Fruit fly (Drosophila melanogaster): ENCODE data around the gene CG18259.
A peak's percentile ranks its signal among the peaks of the same experiment; 100 is the strongest.

The CG18259 gene

DNA sequence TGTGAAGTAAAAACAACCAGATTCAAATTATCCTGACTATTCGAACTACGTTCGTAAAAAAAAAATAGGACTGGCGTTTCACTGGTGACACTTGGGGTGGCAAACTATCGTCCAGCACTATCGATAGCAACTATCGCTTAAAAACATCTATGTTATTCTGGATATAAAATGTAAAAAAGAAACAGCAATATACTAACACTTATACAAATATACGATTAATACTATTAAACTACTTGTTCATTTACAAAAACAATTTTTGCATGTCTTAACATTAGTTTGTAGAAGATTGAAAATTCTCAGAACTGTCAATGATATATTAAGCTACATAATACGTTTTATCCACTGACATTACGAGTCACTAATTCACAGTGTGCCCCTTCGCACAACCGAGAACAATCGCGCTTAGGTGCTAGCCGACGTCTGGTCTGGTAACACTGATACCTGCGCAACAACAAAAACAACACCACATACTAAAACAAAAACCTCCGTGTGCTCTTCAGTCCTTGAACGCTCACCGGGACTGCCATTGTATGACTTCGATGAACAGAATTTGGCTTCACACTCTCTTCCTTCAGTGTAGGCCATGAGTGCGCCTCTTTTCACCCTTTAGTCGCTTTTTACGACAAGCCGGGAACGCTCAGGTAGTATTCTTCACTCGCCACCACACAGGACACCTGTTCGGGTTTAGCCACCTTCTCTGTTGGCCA lies at the start of gene CG18259:
TSS of gene CG18259 (minus strand) at position 78 of the 707 bp plus-strand sequence.
- TF ChIP-seq CTCF (optimal IDR thresholded peaks at IDR 0.05): no peak
- no peak for TF ChIP-seq CG8478 (optimal IDR thresholded peaks at IDR 0.05)

dm6 chrX:18832371-18832852 lies 49.1 kb upstream of the CG18259 start, which contains the start of gene Pvf1:
TSS of gene Pvf1 (plus strand) at chrX:18832682.
- no peak for TF ChIP-seq CTCF (optimal IDR thresholded peaks at IDR 0.05)

- TF ChIP-seq CG8478 (optimal IDR thresholded peaks at IDR 0.05): no peak
- TF ChIP-seq CTCF (optimal IDR thresholded peaks at IDR 0.05): no peak
Observed at dm6 chrX:18830396-18830795, 47.1 kb upstream of the CG18259 start, which contains the start of gene CG7101. TSS of gene CG7101 (plus strand) at chrX:18830591.

- TF ChIP-seq CG8478 (optimal IDR thresholded peaks at IDR 0.05) (no peak), CTCF (optimal IDR thresholded peaks at IDR 0.05) (no peak)
Observed at dm6 chrX:18814944-18815343, 31.6 kb upstream of the CG18259 start.

DNA sequence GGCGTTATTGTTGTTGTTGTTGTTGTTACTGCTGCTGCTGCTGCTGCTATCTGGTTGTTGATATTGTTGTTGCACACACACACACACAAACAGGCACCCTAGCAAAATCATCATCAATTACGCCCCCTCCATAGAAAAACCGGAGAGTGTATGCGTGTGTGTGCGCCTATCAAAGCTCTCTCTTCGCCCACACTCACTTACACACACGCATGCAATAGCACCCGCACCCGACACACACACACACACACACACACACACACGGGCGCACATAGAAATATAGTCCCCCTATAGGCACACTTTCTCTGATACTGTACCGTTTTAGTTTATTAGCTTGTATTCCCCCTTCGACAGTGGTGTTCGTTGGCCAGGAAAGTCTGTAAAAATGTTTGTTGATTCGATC lies 31.1 kb upstream of the CG18259 start:
- TF ChIP-seq CTCF (optimal IDR thresholded peaks at IDR 0.05) (no peak), CG8478 (optimal IDR thresholded peaks at IDR 0.05) (no peak)

- TF ChIP-seq CTCF (optimal IDR thresholded peaks at IDR 0.05) (no peak), CG8478 (optimal IDR thresholded peaks at IDR 0.05) (no peak)
Observed at dm6 chrX:18813049-18813448, 29.8 kb upstream of the CG18259 start, which contains the start of gene CG42450. TSS of gene CG42450 (plus strand) at chrX:18813297.

DNA sequence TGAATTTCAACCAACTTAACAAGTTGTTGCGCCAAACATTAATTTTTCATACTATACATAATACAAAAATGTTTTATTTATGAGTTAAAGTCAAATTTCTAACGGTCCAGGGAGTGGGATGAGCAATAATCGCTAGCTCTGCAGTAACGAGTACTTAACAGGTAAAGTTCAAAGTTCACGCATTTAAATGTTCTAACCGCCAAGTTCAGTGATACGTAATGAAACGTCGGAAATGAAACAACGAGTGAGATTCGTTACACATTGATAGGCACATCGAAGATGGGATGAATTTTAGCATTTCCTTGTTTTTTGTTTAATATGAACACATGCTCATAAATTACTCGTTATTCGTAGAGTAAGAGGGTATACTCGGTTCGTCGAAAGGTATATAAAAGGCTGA lies 28.8 kb upstream of the CG18259 start:
- TF ChIP-seq CTCF (optimal IDR thresholded peaks at IDR 0.05): no peak

DNA sequence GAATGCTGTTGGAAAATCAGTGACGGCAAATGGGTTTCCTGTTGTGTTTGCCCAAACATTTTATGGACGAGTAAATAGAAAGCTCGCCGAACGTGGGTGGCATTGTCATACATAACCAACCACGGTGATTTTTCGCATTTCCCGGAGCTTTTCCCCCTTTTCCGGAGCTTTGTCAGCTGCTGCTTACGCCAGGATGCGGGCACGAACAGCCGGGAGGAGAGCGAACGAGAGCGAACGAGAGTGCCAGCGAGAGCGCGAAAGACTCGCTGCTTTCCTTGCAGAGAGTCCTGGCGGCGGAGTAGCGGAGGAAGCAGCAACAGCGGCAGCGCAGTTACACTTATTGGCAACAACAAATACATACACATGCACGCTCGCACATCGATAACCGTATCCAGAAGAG lies 23.1 kb upstream of the CG18259 start, which contains the start of gene CG7058:
TSS of gene CG7058 (plus strand) at position 330 of the 400 bp plus-strand sequence.
- TF ChIP-seq CG8478 (optimal IDR thresholded peaks at IDR 0.05): no peak
- TF ChIP-seq CTCF (optimal IDR thresholded peaks at IDR 0.05): no peak

dm6 chrX:18805036-18805435 lies 21.7 kb upstream of the CG18259 start:
- TF ChIP-seq CG8478 (optimal IDR thresholded peaks at IDR 0.05) (no peak), CTCF (optimal IDR thresholded peaks at IDR 0.05) (peak; percentile 53 to 58)

DNA sequence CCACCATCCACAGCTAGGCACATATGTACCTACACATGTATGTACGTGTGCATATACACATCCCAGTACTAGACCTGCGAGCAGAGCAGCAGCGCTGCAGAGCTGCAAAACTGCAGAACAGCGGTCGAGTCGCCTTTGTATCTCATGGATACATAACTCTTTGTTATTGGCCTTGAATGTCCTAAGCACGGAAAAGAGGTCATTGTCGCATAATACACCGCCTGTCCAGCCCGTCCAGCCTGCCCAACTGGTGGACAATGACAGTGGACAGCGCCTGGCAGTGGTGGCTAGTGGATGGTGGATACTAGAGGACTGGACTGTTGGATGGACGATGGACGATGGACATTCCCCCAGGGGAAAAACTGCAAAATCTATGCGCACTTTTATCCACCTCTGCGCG lies 18.0 kb upstream of the CG18259 start:
- TF ChIP-seq CG8478 (optimal IDR thresholded peaks at IDR 0.05): no peak
- no peak for TF ChIP-seq CTCF (optimal IDR thresholded peaks at IDR 0.05)

DNA sequence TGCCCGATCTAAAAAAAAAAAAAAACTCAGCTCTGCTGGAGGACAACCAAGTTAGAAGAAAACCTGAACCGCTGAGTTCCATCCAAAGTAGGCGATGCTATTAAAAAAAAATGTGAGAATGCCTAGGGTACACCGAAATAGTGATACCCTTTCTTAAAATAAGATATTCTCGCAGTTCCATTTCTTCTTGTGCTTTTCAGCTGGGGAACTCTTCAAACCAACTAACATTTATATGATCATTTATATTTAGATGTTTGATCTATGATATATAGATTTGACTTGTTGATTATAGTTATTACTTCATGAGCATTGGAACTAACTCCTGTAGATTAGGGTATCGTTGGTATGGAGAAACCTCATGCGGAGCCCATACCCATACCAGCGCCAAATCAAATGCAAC lies 16.9 kb upstream of the CG18259 start:
- TF ChIP-seq CG8478 (optimal IDR thresholded peaks at IDR 0.05): no peak
- no peak for TF ChIP-seq CTCF (optimal IDR thresholded peaks at IDR 0.05)

DNA sequence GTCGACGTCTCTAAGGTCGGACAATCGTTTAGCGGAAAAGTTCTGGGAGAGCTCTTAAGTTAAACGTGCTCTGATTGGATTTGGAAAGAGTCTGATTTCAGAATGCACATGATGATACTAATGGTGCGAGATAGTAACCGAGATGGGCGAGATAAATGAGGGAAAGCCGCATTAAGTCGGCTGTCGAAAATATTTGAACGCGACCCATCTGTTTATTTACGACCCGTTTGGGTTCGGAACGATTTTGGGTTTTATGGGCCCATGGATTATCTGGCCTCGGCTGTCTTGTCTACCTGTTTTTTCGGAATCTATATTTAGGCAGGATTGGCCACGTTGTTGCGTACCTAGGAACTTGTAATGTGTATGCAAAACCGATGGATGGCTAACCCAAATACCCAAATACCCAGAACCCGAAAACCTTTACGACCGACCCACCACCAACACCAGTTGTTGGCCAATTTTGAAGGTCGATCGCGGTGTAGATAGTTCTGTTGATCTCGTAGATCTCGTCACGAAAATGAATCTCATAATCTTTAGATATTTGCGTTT lies 16.1 kb upstream of the CG18259 start:
- no peak for TF ChIP-seq CG8478 (optimal IDR thresholded peaks at IDR 0.05)
- TF ChIP-seq CTCF (optimal IDR thresholded peaks at IDR 0.05): no peak

DNA sequence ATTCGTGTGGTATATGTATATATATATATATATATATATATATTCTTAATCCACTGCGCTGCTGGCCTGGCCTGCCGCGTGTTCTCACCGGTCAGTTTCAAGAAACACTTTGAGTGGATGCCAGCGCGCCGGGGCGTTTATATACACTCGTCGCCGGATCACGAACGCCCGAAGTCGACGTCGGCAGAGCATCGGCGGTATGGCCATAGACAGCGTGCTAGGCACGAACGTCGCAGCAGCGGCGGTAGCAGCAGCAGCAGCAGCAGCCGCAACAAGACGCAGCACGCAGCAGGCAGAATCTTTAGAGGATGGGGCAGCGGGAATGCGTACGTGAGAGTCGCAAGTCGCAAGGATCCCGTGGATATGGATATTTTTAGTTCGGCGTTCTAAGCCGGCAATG lies 14.3 kb upstream of the CG18259 start, which contains the start of gene bnb:
TSS of gene bnb (minus strand) at position 121 of the 400 bp plus-strand sequence.
- TF ChIP-seq CTCF (optimal IDR thresholded peaks at IDR 0.05) (no peak), CG8478 (optimal IDR thresholded peaks at IDR 0.05) (no peak)

dm6 chrX:18791368-18791767 lies 8.1 kb upstream of the CG18259 start, which contains the start of gene Atg101:
TSS of gene Atg101 (plus strand) at chrX:18791668.
- TF ChIP-seq CTCF (optimal IDR thresholded peaks at IDR 0.05) (no peak), CG8478 (optimal IDR thresholded peaks at IDR 0.05) (no peak)

DNA sequence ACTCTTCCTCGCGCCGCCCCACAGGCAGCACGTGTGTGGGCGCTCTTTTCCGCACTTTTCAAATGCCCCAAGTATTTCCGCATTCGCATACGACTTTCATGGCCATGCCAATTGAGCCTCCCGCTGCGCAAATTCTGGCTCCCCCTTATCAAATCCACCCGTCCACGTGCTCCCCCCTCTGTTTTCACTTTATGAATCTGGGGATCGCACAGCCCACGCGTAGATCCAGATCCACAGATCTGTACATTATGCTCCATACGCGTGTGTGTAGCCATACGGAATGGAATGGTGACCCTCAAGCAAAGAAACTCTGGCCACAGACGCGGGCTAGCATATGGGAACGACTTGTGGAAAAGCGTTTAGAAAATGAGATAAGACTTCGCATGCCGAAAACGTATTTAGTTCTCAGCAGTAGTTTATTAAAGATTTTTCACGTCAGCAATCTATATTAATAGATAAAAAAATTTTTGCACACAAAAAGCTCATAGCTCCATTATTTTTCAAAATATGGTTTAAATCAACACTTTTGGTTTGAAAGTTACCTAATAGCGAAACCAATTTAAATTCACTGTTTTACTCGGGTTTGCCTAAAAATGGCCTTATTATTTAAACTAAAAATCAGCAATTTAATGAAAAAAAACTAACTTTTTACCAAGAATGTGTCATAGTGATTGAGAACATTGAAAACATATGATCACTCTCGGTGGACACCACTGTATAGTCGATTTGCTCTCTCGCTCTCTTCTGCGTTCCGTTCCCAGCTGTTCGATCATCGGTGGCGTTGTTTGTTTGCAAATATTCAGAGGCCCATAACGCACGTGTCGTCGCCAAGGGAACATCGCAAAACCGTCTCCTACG lies 6.3 kb upstream of the CG18259 start:
- TF ChIP-seq CG8478 (optimal IDR thresholded peaks at IDR 0.05) (no peak), CTCF (optimal IDR thresholded peaks at IDR 0.05) (no peak)
